Worm (Caenorhabditis elegans) whole organism, mixed stage, embryonic: ENCODE data around the gene srj-38.
"Not testable (repeated sequence)": the region's sequence is repeated elsewhere in the genome, so short reads cannot be mapped to it uniquely, and the experiment has no call there.

ENCODE experiments used
- M03D4.4 ChIP-seq: sonication (generic microtip); optimal IDR thresholded peaks from 2 replicates; lab custom pipeline; 2017; ENCODE audit warnings: mild to moderate bottlenecking, missing genetic modification characterization, missing compliant biosample characterization
- bed-3 ChIP-seq: fragments of 200-800 bp; sonication (Bioruptor generic); optimal IDR thresholded peaks from 3 replicates; lab custom pipeline; 2018; ENCODE audit warnings: mild to moderate bottlenecking, missing genetic modification characterization, moderate library complexity, missing compliant biosample characterization
- ceh-43 ChIP-seq: fragments of 200-800 bp; sonication (Bioruptor generic); optimal IDR thresholded peaks from 2 replicates; lab custom pipeline; 2018; ENCODE audit warnings: mild to moderate bottlenecking, missing genetic modification characterization, moderate library complexity, missing compliant biosample characterization
- ces-1 ChIP-seq: fragments of 150-350 bp; optimal IDR thresholded peaks from 2 replicates; lab custom pipeline; 2014; ENCODE audit warnings: missing biosample characterization, missing genetic modification reagents, missing genetic modification characterization
- cnd-1 ChIP-seq: fragments of 200-800 bp; sonication (Bioruptor generic); optimal IDR thresholded peaks from 2 replicates; lab custom pipeline; 2018; ENCODE audit warnings: mild to moderate bottlenecking, missing genetic modification characterization, missing compliant biosample characterization
- elt-1 ChIP-seq: sonication (generic microtip); optimal IDR thresholded peaks from 2 replicates; lab custom pipeline; 2017; ENCODE audit warnings: missing genetic modification characterization, mild to moderate bottlenecking, missing compliant biosample characterization, antibody characterized with exemption, moderate library complexity, borderline replicate concordance; ENCODE audit not compliant: insufficient read depth
- flh-1 ChIP-seq: fragments of 200-800 bp; sonication (Bioruptor generic); optimal IDR thresholded peaks from 2 replicates; lab custom pipeline; 2018; ENCODE audit warnings: mild to moderate bottlenecking, missing genetic modification characterization, moderate library complexity, missing compliant biosample characterization
- lin-13 ChIP-seq: fragments of 150-350 bp; optimal IDR thresholded peaks from 2 replicates; lab custom pipeline; 2014; ENCODE audit warnings: missing biosample characterization, missing genetic modification characterization
- lin-32 ChIP-seq: fragments of 200-800 bp; sonication (Bioruptor generic); optimal IDR thresholded peaks from 2 replicates; lab custom pipeline; 2018; ENCODE audit warnings: mild to moderate bottlenecking, missing genetic modification characterization, missing compliant biosample characterization
- mab-5 ChIP-seq: fragments of 150-350 bp; optimal IDR thresholded peaks from 2 replicates; lab custom pipeline; 2014; ENCODE audit warnings: missing biosample characterization, missing genetic modification characterization
- mep-1 ChIP-seq: fragments of 150-350 bp; optimal IDR thresholded peaks from 2 replicates; lab custom pipeline; 2017; ENCODE audit warnings: missing biosample characterization, missing genetic modification reagents, missing genetic modification characterization, inconsistent platforms
- mls-2 ChIP-seq: sonication (generic microtip); optimal IDR thresholded peaks from 2 replicates; lab custom pipeline; 2016; ENCODE audit warnings: mild to moderate bottlenecking, missing genetic modification characterization, moderate library complexity, missing compliant biosample characterization
- nhr-12 ChIP-seq: fragments of 150-350 bp; optimal IDR thresholded peaks from 2 replicates; lab custom pipeline; 2014; ENCODE audit warnings: missing biosample characterization, missing genetic modification characterization
- nhr-2 ChIP-seq: fragments of 150-350 bp; optimal IDR thresholded peaks from 2 replicates; lab custom pipeline; 2014; ENCODE audit warnings: missing biosample characterization, missing genetic modification characterization
- nhr-76 ChIP-seq: sonication (generic microtip); optimal IDR thresholded peaks from 2 replicates; lab custom pipeline; 2017; ENCODE audit warnings: missing biosample characterization, missing genetic modification characterization
- sem-2 ChIP-seq: fragments of 200-800 bp; sonication (Bioruptor generic); optimal IDR thresholded peaks from 2 replicates; lab custom pipeline; 2018; ENCODE audit warnings: mild to moderate bottlenecking, missing genetic modification characterization, missing compliant biosample characterization
- sptf-1 ChIP-seq: sonication (generic microtip); optimal IDR thresholded peaks from 2 replicates; lab custom pipeline; 2017; ENCODE audit warnings: mild to moderate bottlenecking, missing genetic modification characterization, moderate library complexity, missing compliant biosample characterization
- tbx-8 ChIP-seq: fragments of 200-800 bp; sonication (Bioruptor generic); optimal IDR thresholded peaks from 2 replicates; lab custom pipeline; 2018; ENCODE audit warnings: mild to moderate bottlenecking, missing genetic modification characterization, moderate library complexity, missing compliant biosample characterization
- zip-8 ChIP-seq: fragments of 150-350 bp; optimal IDR thresholded peaks from 2 replicates; lab custom pipeline; 2014; ENCODE audit warnings: missing biosample characterization, missing genetic modification characterization
- ztf-11 ChIP-seq: fragments of 150-350 bp; optimal IDR thresholded peaks from 2 replicates; lab custom pipeline; 2014; ENCODE audit warnings: missing biosample characterization, missing genetic modification characterization

srj-38 gene

ce11 chrV:838984-839471 is 45.2 kb downstream of the srj-38 start, which contains the start of the genes K09C6.7 and K09C6.10:
TSS of gene K09C6.7 (minus strand) at chrV:839084.
TSS of gene K09C6.10 (plus strand) at chrV:839421.
- TF ChIP-seq nhr-76, lin-13, nhr-12 (tag; lab: Kevin White, UChicago): not testable (repeated sequence)

- TF ChIP-seq cnd-1 (tag; lab: Kevin White, UChicago): no peak
- TF ChIP-seq ces-1 (GFP tag; lab: Kevin White, UChicago): no peak
- no peak for TF ChIP-seq mep-1
- no peak for TF ChIP-seq mab-5
- TF ChIP-seq bed-3: no peak
- TF ChIP-seq flh-1 (GFP tag; lab: Kevin White, UChicago): no peak
- no peak for TF ChIP-seq tbx-8 (GFP tag; lab: Kevin White, UChicago)
- no peak for TF ChIP-seq lin-13 (tag; lab: Kevin White, UChicago)
- TF ChIP-seq nhr-12 (tag; lab: Kevin White, UChicago): no peak
- TF ChIP-seq zip-8: no peak
- no peak for TF ChIP-seq sem-2 (GFP tag; lab: Kevin White, UChicago)
- no peak for TF ChIP-seq sptf-1 (tag; lab: Kevin White, UChicago)
- no peak for TF ChIP-seq nhr-2 (tag; lab: Kevin White, UChicago)
- TF ChIP-seq ztf-11 (tag; lab: Kevin White, UChicago): no peak
- no peak for TF ChIP-seq lin-32 (GFP tag; lab: Kevin White, UChicago)
- no peak for TF ChIP-seq elt-1
- no peak for TF ChIP-seq ceh-43 (GFP tag; lab: Kevin White, UChicago)
- TF ChIP-seq mls-2 (tag; lab: Kevin White, UChicago): no peak
- no peak for TF ChIP-seq M03D4.4 (tag; lab: Kevin White, UChicago)
Observed at ce11 chrV:833368-833767, 50.9 kb downstream of the srj-38 start, which contains the start of gene F41H8.1. TSS of gene F41H8.1 (plus strand) at chrV:833668.
